Worm (Caenorhabditis elegans): ENCODE measurements around the gene Y62E10A.6.

The Y62E10A.6 gene

ce11 chrIV:13396375-13396774 lies 24.6 kb downstream of the Y62E10A.6 start:
- TF ChIP-seq sem-2 (GFP tag; optimal IDR thresholded peaks at IDR 0.05) (no peak), M03D4.4 (tag; optimal IDR thresholded peaks at IDR 0.05) (no peak), bed-3 (GFP tag; optimal IDR thresholded peaks at IDR 0.05) (no peak), hlh-1 (tag; optimal IDR thresholded peaks at IDR 0.05) (no peak), unc-39 (tag; optimal IDR thresholded peaks at IDR 0.05) (no peak), snpc-4 (tag; optimal IDR thresholded peaks at IDR 0.05) (no peak), ham-2 (GFP tag; optimal IDR thresholded peaks at IDR 0.05) (no peak), mls-2 (tag; optimal IDR thresholded peaks at IDR 0.05) (no peak), ces-1 (GFP tag; optimal IDR thresholded peaks at IDR 0.05) (no peak), lsy-2 (tag; optimal IDR thresholded peaks at IDR 0.05) (no peak), nhr-2 (tag; optimal IDR thresholded peaks at IDR 0.05) (no peak), nhr-237 (tag; optimal IDR thresholded peaks at IDR 0.05) (no peak), cnd-1 (tag; optimal IDR thresholded peaks at IDR 0.05) (no peak), pha-4 (tag; optimal IDR thresholded peaks at IDR 0.05) (no peak), elt-3 (tag; optimal IDR thresholded peaks at IDR 0.05) (no peak), mab-5 (tag; optimal IDR thresholded peaks at IDR 0.05) (no peak)

ce11 chrIV:13398728-13399127 lies 26.9 kb downstream of the Y62E10A.6 start, which contains the start of gene Y62E10A.13:
TSS of gene Y62E10A.13 (minus strand) at chrIV:13399053.
- TF ChIP-seq drap-1 (GFP tag; optimal IDR thresholded peaks at IDR 0.05) (no peak), sem-2 (GFP tag; optimal IDR thresholded peaks at IDR 0.05) (no peak), blmp-1 (tag; optimal IDR thresholded peaks at IDR 0.05) (no peak), lsy-2 (tag; optimal IDR thresholded peaks at IDR 0.05) (no peak), nhr-76 (tag; optimal IDR thresholded peaks at IDR 0.05) (no peak), bed-3 (GFP tag; optimal IDR thresholded peaks at IDR 0.05) (no peak), M03D4.4 (tag; optimal IDR thresholded peaks at IDR 0.05) (no peak), hlh-1 (tag; optimal IDR thresholded peaks at IDR 0.05) (no peak), nhr-28 (tag; optimal IDR thresholded peaks at IDR 0.05) (no peak), tbx-8 (GFP tag; optimal IDR thresholded peaks at IDR 0.05) (no peak), flh-1 (GFP tag; optimal IDR thresholded peaks at IDR 0.05) (no peak)

- TF ChIP-seq nhr-237 (tag; optimal IDR thresholded peaks at IDR 0.05) = no peak
These were observed 28.9 kb downstream of the Y62E10A.6 start, which contains the start of the genes memi-2 and cyp-31A5 for ce11 chrIV:13400456-13401364. TSS of gene memi-2 (minus strand) at chrIV:13400506. TSS of gene cyp-31A5 (plus strand) at chrIV:13401289.

- TF ChIP-seq sptf-1 (tag; optimal IDR thresholded peaks at IDR 0.05) (no peak), blmp-1 (tag; optimal IDR thresholded peaks at IDR 0.05) (peak; percentile 7)
These were observed 36.2 kb downstream of the Y62E10A.6 start, which contains the start of gene Y62E10A.19 for ce11 chrIV:13408018-13408417. TSS of gene Y62E10A.19 (minus strand) at chrIV:13408306.

ce11 chrIV:13412845-13413383 lies 41.1 kb downstream of the Y62E10A.6 start, which contains the start of gene gcl-1:
TSS of gene gcl-1 (minus strand) at chrIV:13412895.
- TF ChIP-seq mab-5 (tag; optimal IDR thresholded peaks at IDR 0.05) (no peak), unc-62 (GFP tag; optimal IDR thresholded peaks at IDR 0.05) (no peak), sptf-1 (tag; optimal IDR thresholded peaks at IDR 0.05) (no peak), lin-32 (GFP tag; optimal IDR thresholded peaks at IDR 0.05) (no peak), ham-2 (GFP tag; optimal IDR thresholded peaks at IDR 0.05) (no peak), hlh-1 (tag; optimal IDR thresholded peaks at IDR 0.05) (peak; percentile 7), cnd-1 (tag; optimal IDR thresholded peaks at IDR 0.05) (peak; percentile 3), pha-4 (tag; optimal IDR thresholded peaks at IDR 0.05) (peak; percentile 31), mep-1 (tag; optimal IDR thresholded peaks at IDR 0.05) (no peak), M03D4.4 (tag; optimal IDR thresholded peaks at IDR 0.05) (no peak), bed-3 (GFP tag; optimal IDR thresholded peaks at IDR 0.05) (no peak), ces-1 (GFP tag; optimal IDR thresholded peaks at IDR 0.05) (peak; percentile 17), mls-2 (tag; optimal IDR thresholded peaks at IDR 0.05) (no peak), elt-1 (tag; optimal IDR thresholded peaks at IDR 0.05; ENCODE audit: borderline replicate concordance, insufficient read depth) (no peak)
